Worm (Caenorhabditis elegans): ENCODE data around the gene C16A3.6.

Gene C16A3.6

DNA sequence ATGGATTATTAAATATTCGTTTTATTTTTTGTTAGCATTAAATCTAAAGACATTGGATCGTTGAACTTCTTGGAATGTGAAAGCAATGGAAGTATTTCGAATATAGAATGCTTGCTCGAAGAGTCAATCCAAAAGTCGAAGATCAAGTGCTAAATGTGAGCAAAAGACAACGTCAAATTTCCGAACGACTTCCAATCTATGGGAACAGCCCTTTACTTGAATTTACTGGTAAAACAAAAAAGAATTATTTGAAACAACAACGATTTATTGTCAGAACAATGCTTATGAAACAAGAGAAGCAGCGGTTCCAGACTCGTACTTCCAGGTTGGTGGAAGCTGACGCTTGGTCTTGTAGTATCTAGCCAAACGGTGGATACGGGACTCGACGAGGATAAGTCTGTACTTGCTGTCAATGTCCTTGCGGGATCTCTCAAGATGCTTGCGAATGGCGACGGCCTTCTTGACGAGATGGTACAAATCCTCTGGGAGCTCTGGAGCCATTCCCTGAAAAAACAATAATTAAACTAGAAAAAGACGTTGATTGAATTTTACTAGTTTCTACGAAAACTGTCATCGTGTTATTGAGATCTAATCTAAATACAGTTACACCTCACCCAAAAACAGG, 5.0 kb upstream of the C16A3.6 start:
- TF ChIP-seq hmbx-1 (tag; optimal IDR thresholded peaks at IDR 0.05) = no peak

DNA sequence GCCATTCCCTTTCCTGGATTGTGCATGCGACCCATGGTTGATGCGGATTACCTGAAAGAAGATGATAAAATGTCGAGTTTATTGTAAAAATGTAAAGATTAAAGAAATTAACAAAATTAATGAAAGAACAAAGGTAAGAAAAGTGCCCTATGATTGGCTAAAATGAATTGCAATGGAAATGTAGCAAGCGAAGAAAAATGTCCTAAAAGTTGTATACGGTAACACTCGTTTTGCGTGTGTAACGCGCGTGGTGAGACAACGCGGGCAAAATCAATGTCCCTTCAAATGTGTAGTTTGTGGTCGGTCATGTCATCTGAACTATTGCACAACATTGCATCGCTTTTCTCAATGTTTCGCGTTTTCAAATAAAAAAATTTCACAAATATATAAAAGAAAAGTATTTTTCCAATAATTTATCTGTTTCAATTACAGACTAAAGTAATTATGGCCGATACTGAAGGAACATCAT, 4.0 kb upstream of the C16A3.6 start, which contains the start of the genes rps-13 and nfx-1:
rps-13 (minus strand) TSS at position 51 of the 469 bp plus-strand sequence.
nfx-1 (plus strand) TSS at position 433 of the 469 bp plus-strand sequence.
- no peak for TF ChIP-seq ama-1 (optimal IDR thresholded peaks at IDR 0.05)
- TF ChIP-seq F13C5.2 (tag; optimal IDR thresholded peaks at IDR 0.05) = peak; percentile 24
- no peak for TF ChIP-seq ceh-13 (GFP tag; optimal IDR thresholded peaks at IDR 0.05)

DNA sequence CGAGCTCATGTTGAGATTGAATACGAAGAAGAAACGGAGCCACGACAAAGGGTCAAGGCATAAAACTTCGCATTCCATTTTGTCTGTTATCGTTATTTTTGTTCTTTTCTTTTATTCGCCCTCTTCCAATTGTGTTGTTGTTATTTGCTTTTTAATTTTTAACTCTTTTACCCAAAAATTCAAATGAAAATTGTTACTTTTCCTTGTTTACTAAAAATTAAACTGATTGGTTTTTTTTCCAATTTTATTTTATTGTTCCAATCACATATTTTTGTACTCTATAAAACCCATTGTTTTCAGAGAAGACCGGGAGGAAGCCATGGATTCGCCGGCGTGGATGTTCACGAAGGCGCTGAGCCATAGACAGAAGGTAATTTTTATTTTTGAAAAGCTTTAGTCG, 1.5 kb downstream of the C16A3.6 start, which contains the start of gene C16A3.5:
C16A3.5 (plus strand) TSS at position 301 of the 400 bp plus-strand sequence.
- TF ChIP-seq ceh-13 (GFP tag; optimal IDR thresholded peaks at IDR 0.05) (no peak), ets-7 (tag; optimal IDR thresholded peaks at IDR 0.05) (no peak), sea-1 (GFP tag; conservative IDR thresholded peaks at IDR 0.05) (no peak), pes-1 (GFP tag; IDR thresholded peaks at IDR 0.05) (no peak), ama-1 (optimal IDR thresholded peaks at IDR 0.05) (no peak), hmg-4 (GFP tag; optimal IDR thresholded peaks at IDR 0.05) (no peak), scrt-1 (GFP tag; IDR thresholded peaks at IDR 0.05) (no peak)

DNA sequence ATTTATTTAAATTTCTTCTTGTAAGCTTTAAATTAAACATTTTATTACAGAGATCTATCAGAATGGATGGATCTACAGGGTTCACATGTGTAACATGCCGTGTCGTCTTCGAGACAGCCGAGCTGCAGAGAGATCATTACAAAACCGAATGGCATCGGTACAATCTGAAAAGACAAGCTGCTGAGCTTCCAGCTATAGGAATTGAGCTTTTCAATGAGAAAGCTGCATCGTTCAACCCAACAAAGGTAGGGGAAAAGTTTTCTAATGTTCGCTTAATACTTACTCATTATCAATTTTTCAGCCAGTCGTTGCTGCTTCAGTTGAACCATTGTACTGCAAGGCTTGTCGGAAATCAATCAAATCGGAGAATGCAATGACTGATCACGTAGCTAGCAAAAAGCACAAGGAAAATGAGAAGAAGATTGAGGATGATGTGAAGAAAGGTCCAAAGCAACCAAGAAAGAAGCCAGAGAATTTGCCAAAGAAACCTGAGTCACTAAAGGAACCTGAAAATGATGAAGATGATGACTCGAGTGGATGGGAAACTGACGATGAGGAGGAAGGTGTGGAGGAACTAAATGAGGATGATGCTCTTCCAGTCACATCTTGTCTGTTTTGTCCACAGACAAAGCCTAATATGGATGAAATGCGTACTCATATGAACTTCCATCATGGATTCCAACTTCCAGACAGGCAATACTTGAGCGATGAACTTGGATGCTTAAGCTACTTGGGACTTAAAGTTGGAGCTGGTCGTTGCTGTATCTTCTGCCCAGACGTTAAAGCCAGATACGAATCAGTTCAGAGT, 2.8 kb downstream of the C16A3.6 start, which contains the start of gene znf-622:
znf-622 (plus strand) TSS at position 51 of the 808 bp plus-strand sequence.
- TF ChIP-seq hmg-4 (GFP tag; optimal IDR thresholded peaks at IDR 0.05) = no peak
- no peak for TF ChIP-seq ets-7 (tag; optimal IDR thresholded peaks at IDR 0.05)
- no peak for TF ChIP-seq flt-1 (GFP tag; IDR thresholded peaks at IDR 0.05)
- TF ChIP-seq aly-1 (tag; optimal IDR thresholded peaks at IDR 0.05) = no peak
- TF ChIP-seq ama-1 (optimal IDR thresholded peaks at IDR 0.05) = peak; percentile 91
- no peak for TF ChIP-seq hmbx-1 (tag; optimal IDR thresholded peaks at IDR 0.05)

DNA sequence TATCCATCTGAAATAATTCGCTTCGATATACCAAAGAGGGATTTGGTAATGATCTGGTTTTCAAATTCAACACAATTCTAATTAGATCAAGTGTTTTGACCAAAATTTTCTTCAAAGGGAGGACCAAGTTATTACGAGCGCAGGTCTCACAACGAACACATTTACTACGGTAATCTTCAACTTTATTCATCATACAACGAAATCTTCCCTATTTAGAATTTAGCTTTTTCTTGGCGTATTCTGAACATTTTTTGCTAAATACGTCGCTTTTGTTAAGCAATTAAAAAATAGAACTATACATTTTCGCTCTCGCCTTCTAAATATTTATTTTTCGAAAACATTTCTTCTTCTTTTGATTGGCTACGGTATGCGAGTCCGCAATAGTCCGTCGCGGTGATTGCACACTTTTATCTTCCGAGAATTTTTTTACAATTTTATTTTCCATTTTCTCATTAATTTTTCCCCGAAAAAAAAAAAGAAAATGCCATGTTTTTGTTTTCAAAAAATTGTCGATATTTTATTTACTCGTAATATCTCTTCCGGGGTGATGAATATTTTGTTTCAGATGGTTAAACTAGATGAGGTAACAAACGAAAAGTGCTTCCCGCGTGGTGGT, 4.1 kb downstream of the C16A3.6 start, which contains the start of gene let-716:
let-716 (plus strand) TSS at position 566 of the 616 bp plus-strand sequence.
- no peak for TF ChIP-seq tbx-11 (GFP tag; IDR thresholded peaks at IDR 0.05)
- no peak for TF ChIP-seq B0310.2 (tag; optimal IDR thresholded peaks at IDR 0.05)
- TF ChIP-seq scrt-1 (GFP tag; IDR thresholded peaks at IDR 0.05) = no peak
- no peak for TF ChIP-seq tra-4 (tag; optimal IDR thresholded peaks at IDR 0.05)
- no peak for TF ChIP-seq ets-7 (tag; optimal IDR thresholded peaks at IDR 0.05)
- peak; percentile 15 for TF ChIP-seq ama-1 (optimal IDR thresholded peaks at IDR 0.05)
- TF ChIP-seq sea-1 (GFP tag; conservative IDR thresholded peaks at IDR 0.05) = no peak

DNA sequence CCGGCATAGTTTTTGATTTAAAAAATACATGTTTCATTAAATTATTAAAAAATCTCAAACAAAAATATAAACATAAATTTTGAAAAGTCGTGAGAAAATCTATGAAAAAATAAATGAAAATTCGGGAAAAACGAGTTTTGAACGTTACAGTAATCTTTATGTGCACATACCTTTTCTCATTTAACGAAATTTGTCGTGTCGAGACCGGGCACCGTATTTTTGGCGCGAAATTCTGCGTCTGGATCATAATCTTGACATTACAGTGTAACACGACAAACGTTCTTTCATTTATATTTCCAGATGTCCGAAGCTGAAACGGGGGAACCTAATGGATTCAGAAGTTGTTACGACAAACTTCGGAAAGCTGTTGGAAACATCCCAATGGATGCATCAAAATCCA, 10.5 kb downstream of the C16A3.6 start, which contains the start of gene C16A3.2:
C16A3.2 (plus strand) TSS at position 301 of the 400 bp plus-strand sequence.
- TF ChIP-seq B0310.2 (tag; optimal IDR thresholded peaks at IDR 0.05) (no peak), F13C5.2 (tag; optimal IDR thresholded peaks at IDR 0.05) (no peak), ets-7 (tag; optimal IDR thresholded peaks at IDR 0.05) (no peak), hnd-1 (tag; optimal IDR thresholded peaks at IDR 0.05) (no peak), tbx-11 (GFP tag; IDR thresholded peaks at IDR 0.05) (no peak), pes-1 (GFP tag; IDR thresholded peaks at IDR 0.05) (no peak), ceh-13 (GFP tag; optimal IDR thresholded peaks at IDR 0.05) (no peak), hmg-4 (GFP tag; optimal IDR thresholded peaks at IDR 0.05) (no peak), aly-1 (tag; optimal IDR thresholded peaks at IDR 0.05) (no peak), scrt-1 (GFP tag; IDR thresholded peaks at IDR 0.05) (no peak)

DNA sequence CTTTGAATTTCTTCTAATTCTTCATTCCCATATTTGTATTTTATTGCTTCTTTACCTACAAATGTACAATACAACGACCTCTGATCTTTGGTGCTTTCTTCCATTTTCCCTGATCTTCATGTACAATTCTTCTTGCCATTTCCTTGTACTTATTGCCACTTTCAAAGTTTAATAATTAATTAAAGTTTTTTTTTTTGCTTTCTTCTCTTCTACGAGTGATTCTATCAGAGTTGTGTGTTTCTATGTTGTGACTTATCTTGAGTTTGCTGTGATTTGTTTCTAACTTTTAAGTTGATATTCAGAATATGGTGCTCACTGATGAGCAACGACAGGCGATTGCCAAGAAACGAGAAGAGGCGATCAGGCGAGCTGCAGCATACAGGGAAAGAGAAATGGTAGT, 11.6 kb downstream of the C16A3.6 start, which contains the start of gene smrc-1:
smrc-1 (plus strand) TSS at position 301 of the 400 bp plus-strand sequence.
- TF ChIP-seq tra-4 (tag; optimal IDR thresholded peaks at IDR 0.05) (no peak), F13C5.2 (tag; optimal IDR thresholded peaks at IDR 0.05) (no peak), ceh-36 (tag; optimal IDR thresholded peaks at IDR 0.05) (no peak), ets-7 (tag; optimal IDR thresholded peaks at IDR 0.05) (no peak), ama-1 (optimal IDR thresholded peaks at IDR 0.05) (no peak), flt-1 (GFP tag; IDR thresholded peaks at IDR 0.05) (no peak), tbx-11 (GFP tag; IDR thresholded peaks at IDR 0.05) (no peak), pes-1 (GFP tag; IDR thresholded peaks at IDR 0.05) (no peak), hnd-1 (tag; optimal IDR thresholded peaks at IDR 0.05) (no peak), B0310.2 (tag; optimal IDR thresholded peaks at IDR 0.05) (no peak)

DNA sequence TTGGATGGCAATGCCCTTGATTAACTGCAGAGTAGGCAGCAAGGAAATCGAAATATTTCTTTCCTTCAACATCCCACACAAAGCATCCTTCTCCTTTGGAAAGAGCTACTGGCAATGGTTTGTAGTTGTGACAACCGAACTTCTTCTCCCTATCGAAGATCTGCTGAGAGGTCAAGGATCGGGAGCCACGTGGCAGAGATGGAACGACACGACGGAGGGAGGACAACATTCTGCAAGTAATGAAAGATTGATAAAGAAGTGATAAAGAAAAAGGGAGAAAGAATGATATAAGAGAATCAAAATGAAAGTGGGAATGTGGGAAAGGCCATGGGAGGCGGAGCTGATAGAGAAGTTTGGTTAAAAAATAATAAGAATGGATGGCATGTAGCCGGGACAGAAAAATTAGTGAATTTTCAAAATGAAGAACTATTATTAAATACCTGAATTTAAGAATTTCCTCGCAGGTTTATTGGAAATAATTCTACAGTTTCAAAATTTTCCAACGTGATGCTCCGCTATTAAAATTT, 16.8 kb downstream of the C16A3.6 start, which contains the start of gene oatr-1:
oatr-1 (minus strand) TSS at position 477 of the 527 bp plus-strand sequence.
- no peak for TF ChIP-seq scrt-1 (GFP tag; IDR thresholded peaks at IDR 0.05)
- no peak for TF ChIP-seq aly-1 (tag; optimal IDR thresholded peaks at IDR 0.05)
- TF ChIP-seq flt-1 (GFP tag; IDR thresholded peaks at IDR 0.05) = no peak
- TF ChIP-seq tbx-37 (GFP tag; conservative IDR thresholded peaks at IDR 0.05) = no peak
- TF ChIP-seq pes-1 (GFP tag; IDR thresholded peaks at IDR 0.05) = no peak
- no peak for TF ChIP-seq F13C5.2 (tag; optimal IDR thresholded peaks at IDR 0.05)
- TF ChIP-seq hmg-4 (GFP tag; optimal IDR thresholded peaks at IDR 0.05) = no peak
- TF ChIP-seq ceh-36 (tag; optimal IDR thresholded peaks at IDR 0.05) = no peak
- TF ChIP-seq sea-1 (GFP tag; conservative IDR thresholded peaks at IDR 0.05) = no peak
- no peak for TF ChIP-seq tra-4 (tag; optimal IDR thresholded peaks at IDR 0.05)

Data from whole organism, early embryonic.